Worm (Caenorhabditis elegans) whole organism, L4 larva: Measurements from ENCODE around the gene mesp-1.

ENCODE experiments used
- F44E2.7 ChIP-seq: fragments of 200-800 bp; sonication (Bioruptor generic); IDR thresholded peaks from 2 replicates; pipeline ENCODE4 v2.1.2; 2022; ENCODE audit warnings: missing genetic modification characterization, missing compliant biosample characterization
- T26A8.4 ChIP-seq: fragments of 200-800 bp; sonication (Bioruptor generic); IDR thresholded peaks from 2 replicates; pipeline ENCODE4 v1.3.6; 2022; ENCODE audit warnings: missing genetic modification characterization, missing compliant biosample characterization
- ceh-82 ChIP-seq: sonication (generic microtip); optimal IDR thresholded peaks from 2 replicates; lab custom pipeline; 2017; ENCODE audit warnings: missing biosample characterization, missing genetic modification characterization
- fos-1 ChIP-seq: fragments of 150-350 bp; optimal IDR thresholded peaks from 2 replicates; lab custom pipeline; 2014; ENCODE audit warnings: missing biosample characterization, missing genetic modification characterization
- hlh-30 ChIP-seq: sonication (generic microtip); optimal IDR thresholded peaks from 2 replicates; lab custom pipeline; 2017; ENCODE audit warnings: antibody characterized with exemption, mild to moderate bottlenecking, missing genetic modification characterization, missing compliant biosample characterization; ENCODE audit not compliant: insufficient read depth
- lin-38 ChIP-seq: fragments of 200-800 bp; sonication (Bioruptor generic); IDR thresholded peaks from 2 replicates; pipeline ENCODE4 v1.3.6; 2022; ENCODE audit warnings: missing genetic modification reagents, missing genetic modification characterization, missing compliant biosample characterization
- pha-4 ChIP-seq, 2 experiments: fragments of 150-350 bp in 1 of 2; fragments of 200-800 bp in 1 of 2; sonication (Bioruptor generic) in 1 of 2; IDR thresholded peaks in 1 of 2; optimal IDR thresholded peaks in 1 of 2; 2 replicates each; pipeline versions ENCODE4 v1.3.6 to Lab custom; 2014 to 2022; ENCODE audit warnings: missing genetic modification characterization in 2 of 2, missing genetic modification reagents in 2 of 2, missing biosample characterization in 1 of 2, missing compliant biosample characterization in 1 of 2

ce11 chrIV:8520594-8520993 lies 21.5 kb downstream of the mesp-1 start, which contains the start of gene pkg-2:
- TF ChIP-seq T26A8.4 (no peak), fos-1 (tag; lab: Kevin White, UChicago) (no peak), pha-4 (GFP tag; IDR thresholded peaks at IDR 0.05; lab: Robert Waterston, UW) (no peak), pha-4 (tag; optimal IDR thresholded peaks at IDR 0.05; lab: Kevin White, UChicago) (no peak), lin-38 (no peak), hlh-30 (tag; lab: Kevin White, UChicago) (no peak), F44E2.7 (GFP tag; lab: Robert Waterston, UW) (no peak), ceh-82 (tag; lab: Kevin White, UChicago) (no peak)
